Worm (Caenorhabditis elegans) whole organism, late embryonic: ENCODE measurements around the gene rps-12.

Experiments used
- ama-1 ChIP-seq: fragments of 150-350 bp; optimal IDR thresholded peaks from 2 replicates; lab custom pipeline; 2014
- ceh-2 ChIP-seq: sonication (generic microtip); optimal IDR thresholded peaks from 2 replicates; lab custom pipeline; 2016; ENCODE audit warnings: missing genotype, missing genetic modification characterization, missing compliant biosample characterization
- dve-1 ChIP-seq: sonication (generic microtip); optimal IDR thresholded peaks from 2 replicates; lab custom pipeline; 2017; ENCODE audit warnings: antibody characterized with exemption, mild to moderate bottlenecking, missing genetic modification characterization, missing compliant biosample characterization
- hlh-15 ChIP-seq: sonication (generic microtip); optimal IDR thresholded peaks from 2 replicates; lab custom pipeline; 2016; ENCODE audit warnings: missing genetic modification characterization, missing compliant biosample characterization
- nfya-1 ChIP-seq: sonication (generic microtip); optimal IDR thresholded peaks from 2 replicates; lab custom pipeline; 2017; ENCODE audit warnings: missing genetic modification characterization, mild to moderate bottlenecking, missing compliant biosample characterization, antibody characterized with exemption, moderate library complexity
- nhr-11 ChIP-seq: fragments of 150-350 bp; optimal IDR thresholded peaks from 2 replicates; lab custom pipeline; 2014; ENCODE audit warnings: missing biosample characterization, missing genetic modification characterization
- odd-2 ChIP-seq: sonication (generic microtip); optimal IDR thresholded peaks from 2 replicates; lab custom pipeline; 2017; ENCODE audit warnings: antibody characterized with exemption, mild to moderate bottlenecking, missing genetic modification characterization, missing compliant biosample characterization
- pat-9 ChIP-seq: fragments of 200-800 bp; sonication (Bioruptor generic); optimal IDR thresholded peaks from 2 replicates; lab custom pipeline; 2018; ENCODE audit warnings: mild to moderate bottlenecking, missing genetic modification characterization, moderate library complexity, missing compliant biosample characterization
- sox-2 ChIP-seq: fragments of 200-800 bp; sonication (Bioruptor generic); IDR thresholded peaks from 2 replicates; pipeline ENCODE4 v1.3.6; 2022; ENCODE audit warnings: missing genetic modification reagents, missing genetic modification characterization, missing compliant biosample characterization

- TF ChIP-seq pat-9 (no peak), nhr-11 (no peak), ama-1 (no peak), ceh-2 (tag; lab: Kevin White, UChicago) (no peak), dve-1 (no peak), odd-2 (tag; lab: Kevin White, UChicago) (no peak), nfya-1 (tag; lab: Kevin White, UChicago) (no peak), sox-2 (GFP tag; lab: Robert Waterston, UW) (no peak), hlh-15 (no peak)
Measured at ce11 chrIII:5720266-5721019, 41.3 kb downstream of the rps-12 start.
